Fruit fly (Drosophila melanogaster) whole organism, embryonic: ENCODE data around the gene Pcyt1.
A peak's percentile ranks its signal among the peaks of the same experiment; 100 is the strongest.

Experiments used
- ATbp ChIP-seq: fragments of 200-800 bp; sonication (Bioruptor generic); optimal IDR thresholded peaks from 2 replicates; lab custom pipeline; 2017; ENCODE audit warnings: missing biosample characterization, mild to moderate bottlenecking, missing genetic modification characterization, missing genetic modification reagents
- Aef1 ChIP-seq: fragments of 200-800 bp; sonication (Bioruptor generic); IDR thresholded peaks from 3 replicates; pipeline ENCODE4 v1.3.6; 2022; ENCODE audit warnings: missing biosample characterization, missing genetic modification characterization
- BtbVII ChIP-seq: fragments of 200-800 bp; sonication (Bioruptor generic); optimal IDR thresholded peaks from 3 replicates; lab custom pipeline; 2017; ENCODE audit warnings: missing biosample characterization, mild to moderate bottlenecking, missing genetic modification characterization
- CG13296 ChIP-seq: fragments of 200-800 bp; sonication (Bioruptor generic); optimal IDR thresholded peaks from 3 replicates; lab custom pipeline; 2018; ENCODE audit warnings: missing biosample characterization, mild to moderate bottlenecking, missing genetic modification characterization
- CG14667 ChIP-seq: fragments of 200-800 bp; sonication (Bioruptor generic); IDR thresholded peaks from 2 replicates; pipeline ENCODE4 v1.3.6; 2022; ENCODE audit warnings: missing biosample characterization, missing genetic modification characterization
- CG14860 ChIP-seq: fragments of 200-800 bp; sonication (Bioruptor generic); IDR thresholded peaks from 3 replicates; pipeline ENCODE4 v1.3.6; 2022; ENCODE audit warnings: missing biosample characterization, missing genetic modification characterization; ENCODE audit not compliant: partially characterized antibody
- CG15011 ChIP-seq: fragments of 200-800 bp; sonication (Bioruptor generic); optimal IDR thresholded peaks from 3 replicates; lab custom pipeline; 2018; ENCODE audit warnings: missing biosample characterization, mild to moderate bottlenecking, missing genetic modification characterization
- CG1529 ChIP-seq: fragments of 200-800 bp; sonication (Bioruptor generic); optimal IDR thresholded peaks from 3 replicates; lab custom pipeline; 2018; ENCODE audit warnings: missing biosample characterization, missing genetic modification characterization
- CG16863 ChIP-seq: fragments of 200-800 bp; sonication (Bioruptor generic); optimal IDR thresholded peaks from 3 replicates; lab custom pipeline; 2016; ENCODE audit warnings: missing biosample characterization, missing genetic modification characterization
- CG17612 ChIP-seq: fragments of 200-800 bp; sonication (Bioruptor generic); IDR thresholded peaks from 2 replicates; pipeline ENCODE4 v1.3.6; 2022; ENCODE audit warnings: missing biosample characterization, missing genetic modification characterization
- CG18011 ChIP-seq: fragments of 200-800 bp; sonication (Bioruptor generic); optimal IDR thresholded peaks from 2 replicates; lab custom pipeline; 2017; ENCODE audit warnings: missing biosample characterization, missing genetic modification characterization, mild to moderate bottlenecking, moderate library complexity, missing genotype
- CG18764 ChIP-seq: fragments of 200-800 bp; sonication (Bioruptor generic); optimal IDR thresholded peaks from 3 replicates; lab custom pipeline; 2016; ENCODE audit warnings: missing biosample characterization, missing genetic modification characterization
- CG2678 ChIP-seq: fragments of 200-800 bp; sonication (Bioruptor generic); optimal IDR thresholded peaks from 3 replicates; lab custom pipeline; 2019; ENCODE audit warnings: missing biosample characterization, mild to moderate bottlenecking, missing genetic modification characterization, moderate library complexity
- CG34422 ChIP-seq: fragments of 200-800 bp; sonication (Bioruptor generic); IDR thresholded peaks from 3 replicates; pipeline ENCODE4 v1.3.6; 2022; ENCODE audit warnings: missing biosample characterization, missing genetic modification characterization
- CG43689 ChIP-seq: fragments of 200-800 bp; sonication (Bioruptor generic); IDR thresholded peaks from 2 replicates; pipeline ENCODE4 v1.3.6; 2022; ENCODE audit warnings: missing biosample characterization, missing genetic modification characterization
- CG4617 ChIP-seq: fragments of 200-800 bp; sonication (Bioruptor generic); optimal IDR thresholded peaks from 3 replicates; lab custom pipeline; 2016; ENCODE audit warnings: missing biosample characterization, missing genetic modification characterization, borderline replicate concordance
- CG5180 ChIP-seq: fragments of 200-800 bp; sonication (Bioruptor generic); optimal IDR thresholded peaks from 3 replicates; lab custom pipeline; 2017; ENCODE audit warnings: missing biosample characterization, missing genetic modification characterization, mild to moderate bottlenecking, moderate library complexity, missing genetic modification reagents
- CG6854 ChIP-seq: fragments of 200-800 bp; sonication (Bioruptor generic); optimal IDR thresholded peaks from 3 replicates; lab custom pipeline; 2017; ENCODE audit warnings: missing biosample characterization, mild to moderate bottlenecking, missing genetic modification characterization
- CG7372 ChIP-seq: fragments of 200-800 bp; sonication (Bioruptor generic); IDR thresholded peaks from 2 replicates; pipeline ENCODE4 v1.3.6; 2022; ENCODE audit warnings: missing biosample characterization, missing genetic modification characterization
- CHES-1-like ChIP-seq: fragments of 200-800 bp; sonication (Bioruptor generic); optimal IDR thresholded peaks from 2 replicates; lab custom pipeline; 2016; ENCODE audit warnings: missing biosample characterization, missing genetic modification characterization
- Dip3 ChIP-seq: fragments of 200-800 bp; sonication (Bioruptor generic); optimal IDR thresholded peaks from 3 replicates; lab custom pipeline; 2016; ENCODE audit warnings: missing biosample characterization, missing genetic modification characterization
- Doc2 ChIP-seq: fragments of 200-800 bp; sonication (Bioruptor generic); IDR thresholded peaks from 2 replicates; pipeline ENCODE4 v1.3.6; 2022; ENCODE audit warnings: missing biosample characterization, missing genetic modification characterization
- Eip74EF ChIP-seq, 2 experiments: fragments of 200-800 bp in 1 of 2; fragments of >200 bp in 1 of 2; sonication (Bioruptor generic) in 1 of 2; optimal IDR thresholded peaks; 2 replicates each; lab custom pipeline; 2017 to 2019; ENCODE audit warnings: missing biosample characterization in 2 of 2, missing genetic modification characterization in 2 of 2, mild to moderate bottlenecking in 1 of 2, moderate library complexity in 1 of 2
- Gug ChIP-seq: fragments of 200-800 bp; sonication (Bioruptor generic); IDR thresholded peaks from 4 replicates; pipeline ENCODE4 v1.3.6; 2022; ENCODE audit warnings: missing biosample characterization, missing genetic modification characterization
- Jarid2 ChIP-seq: fragments of 200-800 bp; sonication (Bioruptor generic); optimal IDR thresholded peaks from 3 replicates; lab custom pipeline; 2017; ENCODE audit warnings: mild to moderate bottlenecking, missing biosample characterization, missing genetic modification reagents, missing genetic modification characterization
- NFAT ChIP-seq: fragments of 200-800 bp; sonication (Bioruptor generic); IDR thresholded peaks from 2 replicates; pipeline ENCODE4 v1.3.6; 2022; ENCODE audit warnings: missing biosample characterization, missing genetic modification characterization
- Nf-YC ChIP-seq: fragments of 200-800 bp; optimal IDR thresholded peaks from 3 replicates; lab custom pipeline; 2019; ENCODE audit warnings: missing biosample characterization, mild to moderate bottlenecking, missing genetic modification characterization, moderate library complexity
- Rfx ChIP-seq: fragments of 200-800 bp; sonication (Bioruptor generic); IDR thresholded peaks from 2 replicates; pipeline ENCODE4 v1.3.6; 2022; ENCODE audit warnings: missing biosample characterization, missing genetic modification characterization
- Sox100B ChIP-seq: fragments of 200-800 bp; sonication (Bioruptor generic); optimal IDR thresholded peaks from 3 replicates; lab custom pipeline; 2018; ENCODE audit warnings: missing biosample characterization, mild to moderate bottlenecking, missing genetic modification characterization
- Ssrp ChIP-seq: fragments of 200-800 bp; sonication (Bioruptor generic); optimal IDR thresholded peaks from 2 replicates; lab custom pipeline; 2018; ENCODE audit warnings: missing biosample characterization, mild to moderate bottlenecking, missing genetic modification characterization, moderate library complexity
- Taf1 ChIP-seq: fragments of 200-800 bp; sonication (Bioruptor generic); IDR thresholded peaks from 2 replicates; pipeline ENCODE4 v1.3.6; 2022; ENCODE audit warnings: missing biosample characterization, missing genetic modification characterization
- al ChIP-seq: fragments of 200-800 bp; sonication (Bioruptor generic); IDR thresholded peaks from 2 replicates; pipeline ENCODE4 v1.3.6; 2022; ENCODE audit warnings: missing biosample characterization, missing genetic modification characterization
- ato ChIP-seq: fragments of 200-800 bp; sonication (Bioruptor generic); IDR thresholded peaks from 2 replicates; pipeline ENCODE4 v1.3.6; 2022; ENCODE audit warnings: missing biosample characterization, missing genetic modification characterization; ENCODE audit not compliant: partially characterized antibody
- cato ChIP-seq: fragments of 200-800 bp; sonication (Bioruptor generic); optimal IDR thresholded peaks from 2 replicates; lab custom pipeline; 2016; ENCODE audit warnings: missing biosample characterization, missing genetic modification characterization, borderline replicate concordance
- ewg ChIP-seq: fragments of 200-800 bp; sonication (Bioruptor generic); optimal IDR thresholded peaks from 3 replicates; lab custom pipeline; 2017; ENCODE audit warnings: mild to moderate bottlenecking, missing biosample characterization, missing genetic modification reagents, missing genetic modification characterization
- fd64A ChIP-seq: fragments of 200-800 bp; sonication (Bioruptor generic); optimal IDR thresholded peaks from 3 replicates; lab custom pipeline; 2018; ENCODE audit warnings: missing biosample characterization, mild to moderate bottlenecking, missing genetic modification characterization
- fu2 ChIP-seq: fragments of 200-800 bp; sonication (Bioruptor generic); optimal IDR thresholded peaks from 2 replicates; lab custom pipeline; 2016; ENCODE audit warnings: missing biosample characterization, missing genetic modification characterization
- hb ChIP-seq: fragments of 200-800 bp; sonication (Bioruptor generic); IDR thresholded peaks from 3 replicates; pipeline ENCODE4 v1.3.6; 2022; ENCODE audit warnings: missing biosample characterization, missing genetic modification characterization; ENCODE audit not compliant: partially characterized antibody
- hkb ChIP-seq, 2 experiments: fragments of 200-800 bp in 1 of 2; fragments of >200 bp in 1 of 2; sonication (Bioruptor generic) in 1 of 2; IDR thresholded peaks in 1 of 2; optimal IDR thresholded peaks in 1 of 2; 2 replicates each; pipeline versions ENCODE4 v1.3.6 to Lab custom; 2017 to 2022; ENCODE audit warnings: missing biosample characterization in 1 of 2, missing genetic modification characterization in 1 of 2
- hth ChIP-seq: fragments of >200 bp; optimal IDR thresholded peaks from 2 replicates; lab custom pipeline; 2017; ENCODE audit warnings: inconsistent platforms
- mld ChIP-seq: fragments of 200-800 bp; sonication (Bioruptor generic); IDR thresholded peaks from 3 replicates; pipeline ENCODE4 v1.3.6; 2022; ENCODE audit warnings: missing biosample characterization, missing genetic modification characterization; ENCODE audit not compliant: partially characterized antibody
- nerfin-2 ChIP-seq: fragments of 200-800 bp; sonication (Bioruptor generic); IDR thresholded peaks from 2 replicates; pipeline ENCODE4 v1.3.6; 2022; ENCODE audit warnings: missing biosample characterization, missing genetic modification characterization; ENCODE audit not compliant: partially characterized antibody
- nmo ChIP-seq: fragments of 200-800 bp; sonication (Bioruptor generic); optimal IDR thresholded peaks from 2 replicates; lab custom pipeline; 2018; ENCODE audit warnings: missing biosample characterization, mild to moderate bottlenecking, missing genetic modification characterization, moderate library complexity
- otp ChIP-seq: fragments of 200-800 bp; sonication (Bioruptor generic); IDR thresholded peaks from 3 replicates; pipeline ENCODE4, ENCODE4 v1.3.6; 2022; ENCODE audit warnings: missing biosample characterization, missing genetic modification characterization
- ro ChIP-seq: fragments of 200-800 bp; sonication (Bioruptor generic); IDR thresholded peaks from 2 replicates; pipeline ENCODE4 v1.3.6; 2022; ENCODE audit warnings: missing biosample characterization, missing genetic modification characterization
- tin ChIP-seq: fragments of 200-800 bp; sonication (Bioruptor generic); optimal IDR thresholded peaks from 3 replicates; lab custom pipeline; 2016; ENCODE audit warnings: missing biosample characterization, missing genetic modification characterization
- unc-4 ChIP-seq: fragments of 200-800 bp; sonication (Bioruptor generic); IDR thresholded peaks from 2 replicates; pipeline ENCODE4 v1.3.6; 2022; ENCODE audit warnings: missing biosample characterization, missing genetic modification characterization; ENCODE audit not compliant: partially characterized antibody
- wek ChIP-seq: fragments of 200-800 bp; sonication (Bioruptor generic); optimal IDR thresholded peaks from 3 replicates; lab custom pipeline; 2018; ENCODE audit warnings: missing biosample characterization, mild to moderate bottlenecking, missing genetic modification characterization, moderate library complexity
- z ChIP-seq: fragments of 200-800 bp; sonication (Bioruptor generic); IDR thresholded peaks from 3 replicates; pipeline ENCODE4 v1.3.6; 2022; ENCODE audit warnings: missing biosample characterization, missing genetic modification characterization
- zfh2 ChIP-seq: fragments of 200-800 bp; sonication (Bioruptor generic); optimal IDR thresholded peaks from 2 replicates; lab custom pipeline; 2016; ENCODE audit warnings: missing biosample characterization, missing genetic modification characterization

The Pcyt1 gene

dm6 chr3L:1549148-1549547 lies 3.3 kb downstream of the Pcyt1 start (continued):
- TF ChIP-seq ATbp (GFP tag; lab: Kevin White, UChicago) (peak; percentile 30), ato (GFP tag; lab: Robert Waterston, UW) (no peak), CG4617 (GFP tag; lab: Kevin White, UChicago) (no peak), mld (GFP tag; lab: Robert Waterston, UW) (no peak), unc-4 (no peak), Ssrp (tag; lab: Kevin White, UChicago) (peak; percentile 35), CG5180 (GFP tag; lab: Kevin White, UChicago) (no peak), Jarid2 (GFP tag; lab: Kevin White, UChicago) (peak; percentile 3), fd64A (GFP tag; lab: Kevin White, UChicago) (no peak), CG2678 (peak; percentile 37), Nf-YC (tag; lab: Kevin White, UChicago) (no peak), hb (GFP tag; lab: Robert Waterston, UW) (no peak), hkb (optimal IDR thresholded peaks at IDR 0.05; lab: Kevin White, UChicago) (no peak), hkb (GFP tag; IDR thresholded peaks at IDR 0.05; lab: Robert Waterston, UW) (peak; percentile 38; the same call in 1 of the 2 replicates), zfh2 (GFP tag; lab: Kevin White, UChicago) (no peak), CG15011 (GFP tag; lab: Kevin White, UChicago) (peak; percentile 39), BtbVII (GFP tag; lab: Kevin White, UChicago) (peak; percentile 32), Rfx (peak; percentile 57; the same call in 1 of the 2 replicates), nmo (GFP tag; lab: Kevin White, UChicago) (peak; percentile 13), CG7372 (no peak), z (GFP tag; lab: Robert Waterston, UW) (no peak), CG14860 (GFP tag; lab: Robert Waterston, UW) (no peak), ro (no peak), CG34422 (GFP tag; lab: Robert Waterston, UW) (peak; percentile 18; the same call in 1 of the 3 replicates), Sox100B (GFP tag; lab: Kevin White, UChicago) (no peak), Doc2 (GFP tag; lab: Robert Waterston, UW) (no peak), tin (no peak), wek (peak; percentile 7), NFAT (GFP tag; lab: Robert Waterston, UW) (peak; percentile 29), CHES-1-like (GFP tag; lab: Kevin White, UChicago) (no peak), CG14667 (GFP tag; lab: Robert Waterston, UW) (no peak), nerfin-2 (GFP tag; lab: Robert Waterston, UW) (no peak), Gug (GFP tag; lab: Robert Waterston, UW) (no peak), fu2 (no peak), cato (GFP tag; lab: Kevin White, UChicago) (peak; percentile 33), CG6854 (GFP tag; lab: Kevin White, UChicago) (no peak), Eip74EF (GFP tag; optimal IDR thresholded peaks at IDR 0.05; lab: Kevin White, UChicago) (no peak), CG43689 (no peak), Dip3 (no peak), Aef1 (no peak), CG18764 (GFP tag; lab: Kevin White, UChicago) (no peak), CG13296 (GFP tag; lab: Kevin White, UChicago) (no peak), CG18011 (GFP tag; lab: Kevin White, UChicago) (no peak), CG16863 (GFP tag; lab: Kevin White, UChicago) (no peak), hth (no peak), CG17612 (GFP tag; lab: Robert Waterston, UW) (peak; percentile 22; the same call in 1 of the 2 replicates), otp (GFP tag; lab: Robert Waterston, UW) (peak; percentile 67), CG1529 (no peak), Taf1 (GFP tag; lab: Robert Waterston, UW) (0 out of 2 replicates have a peak, but pooled peaks have one; percentile 8), ewg (GFP tag; lab: Kevin White, UChicago) (no peak), al (GFP tag; lab: Robert Waterston, UW) (peak; percentile 17; the same call in 1 of the 2 replicates)
